Fruit fly (Drosophila melanogaster): ENCODE measurements around the gene CG17560.
A peak's percentile ranks its signal among the peaks of the same experiment; 100 is the strongest.

CG17560 gene

DNA sequence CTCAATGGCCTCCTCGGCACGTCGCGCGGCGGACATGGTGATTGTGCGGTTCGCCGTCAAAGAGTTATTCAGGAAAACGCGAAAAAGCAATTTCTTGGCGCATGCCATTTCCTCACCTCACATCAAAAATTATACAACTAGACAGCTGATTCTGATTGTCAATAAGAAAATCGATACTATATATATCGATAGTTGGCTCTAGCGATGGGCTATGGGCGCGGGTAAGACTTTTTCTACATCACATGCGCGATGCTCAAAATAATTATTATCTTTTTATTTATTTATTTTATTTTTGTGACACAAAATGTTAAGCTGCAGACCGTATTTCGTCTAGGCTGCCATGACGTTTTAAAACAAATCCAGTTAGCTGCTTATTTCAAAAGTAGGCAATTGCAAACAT, 3.5 kb upstream of the CG17560 start, which contains the start of gene CG10340 (continued):
- TF ChIP-seq CG11723 (GFP tag; optimal IDR thresholded peaks at IDR 0.05): no peak
- no peak for TF ChIP-seq Atf-2 (GFP tag; optimal IDR thresholded peaks at IDR 0.05)
- no peak for TF ChIP-seq NfI (GFP tag; optimal IDR thresholded peaks at IDR 0.05)
- TF ChIP-seq CG31224 (GFP tag; IDR thresholded peaks at IDR 0.05): no peak
- TF ChIP-seq Gug (GFP tag; IDR thresholded peaks at IDR 0.05): peak; percentile 25; the same call in 1 of the 4 replicates
- peak; percentile 85 for TF ChIP-seq knrl (GFP tag; IDR thresholded peaks at IDR 0.05; ENCODE audit: partially characterized antibody)
- no peak for TF ChIP-seq Usf (GFP tag; optimal IDR thresholded peaks at IDR 0.05)
- TF ChIP-seq CG10209 (GFP tag; optimal IDR thresholded peaks at IDR 0.05): no peak
- no peak for TF ChIP-seq lbe (GFP tag; optimal IDR thresholded peaks at IDR 0.05)
- no peak for TF ChIP-seq sd (tag; optimal IDR thresholded peaks at IDR 0.05)
- TF ChIP-seq CG11560 (tag; IDR thresholded peaks at IDR 0.05): no peak
- TF ChIP-seq Gsc (GFP tag; IDR thresholded peaks at IDR 0.05): no peak
- TF ChIP-seq Eip74EF (GFP tag; optimal IDR thresholded peaks at IDR 0.05): no peak
- peak; percentile 72 for TF ChIP-seq CG14860 (GFP tag; IDR thresholded peaks at IDR 0.05; ENCODE audit: partially characterized antibody)
- no peak for TF ChIP-seq oc (tag; optimal IDR thresholded peaks at IDR 0.05)
- TF ChIP-seq CG14667 (GFP tag; IDR thresholded peaks at IDR 0.05): no peak
- peak; percentile 53; the same call in 1 of the 3 replicates for TF ChIP-seq CG7963 (GFP tag; IDR thresholded peaks at IDR 0.05; ENCODE audit: partially characterized antibody)
- 0 out of 2 replicates have a peak, but pooled peaks have one; percentile 7 for TF ChIP-seq al (GFP tag; IDR thresholded peaks at IDR 0.05)
- no peak for TF ChIP-seq mld (GFP tag; IDR thresholded peaks at IDR 0.05; ENCODE audit: partially characterized antibody)
- TF ChIP-seq CG4707 (GFP tag; optimal IDR thresholded peaks at IDR 0.05): no peak
- no peak for TF ChIP-seq ftz-f1 (GFP tag; optimal IDR thresholded peaks at IDR 0.05)
- no peak for TF ChIP-seq en (GFP tag; optimal IDR thresholded peaks at IDR 0.05)
- no peak for TF ChIP-seq MTF-1 (GFP tag; optimal IDR thresholded peaks at IDR 0.05; ENCODE audit: borderline replicate concordance)
- TF ChIP-seq stwl (tag; optimal IDR thresholded peaks at IDR 0.05): peak; percentile 67
- no peak for TF ChIP-seq nom (GFP tag; optimal IDR thresholded peaks at IDR 0.05)
- TF ChIP-seq CG16813 (GFP tag; IDR thresholded peaks at IDR 0.05; ENCODE audit: partially characterized antibody): peak; percentile 80
- no peak for TF ChIP-seq esg (GFP tag; conservative IDR thresholded peaks at IDR 0.05)
- peak in 1 of 2 experiments; percentile 99 for TF ChIP-seq Pdp1 (GFP tag; optimal IDR thresholded peaks at IDR 0.05)
- TF ChIP-seq dm (GFP tag; optimal IDR thresholded peaks at IDR 0.05): peak; percentile 41
- no peak for TF ChIP-seq CG18619 (GFP tag; optimal IDR thresholded peaks at IDR 0.05)
- no peak for TF ChIP-seq ttk (GFP tag; IDR thresholded peaks at IDR 0.05)
- no peak for TF ChIP-seq Nf-YA (GFP tag; IDR thresholded peaks at IDR 0.05)
- TF ChIP-seq cato (GFP tag; optimal IDR thresholded peaks at IDR 0.05; ENCODE audit: borderline replicate concordance): no peak
- no peak for TF ChIP-seq NK7.1 (GFP tag; optimal IDR thresholded peaks at IDR 0.05)
- TF ChIP-seq jigr1 (GFP tag; IDR thresholded peaks at IDR 0.05): no peak
- TF ChIP-seq CG8924 (tag; optimal IDR thresholded peaks at IDR 0.05): no peak
- no peak for TF ChIP-seq CG17361 (GFP tag; IDR thresholded peaks at IDR 0.05)
- no peak for TF ChIP-seq twi (tag; optimal IDR thresholded peaks at IDR 0.05)
- no peak for TF ChIP-seq HLH54F (GFP tag; optimal IDR thresholded peaks at IDR 0.05)
- TF ChIP-seq HmgZ (tag; optimal IDR thresholded peaks at IDR 0.05): peak; percentile 6
- peak; percentile 51 for TF ChIP-seq CG14710 (tag; optimal IDR thresholded peaks at IDR 0.05)
- no peak for TF ChIP-seq tll (GFP tag; optimal IDR thresholded peaks at IDR 0.05)
- no peak for TF ChIP-seq CG10462 (GFP tag; optimal IDR thresholded peaks at IDR 0.05)
- TF ChIP-seq fu2 (GFP tag; optimal IDR thresholded peaks at IDR 0.05): no peak
- no peak for TF ChIP-seq CG3065 (GFP tag; optimal IDR thresholded peaks at IDR 0.05)
- TF ChIP-seq CG30020 (tag; optimal IDR thresholded peaks at IDR 0.05): no peak
- peak; percentile 43; the same call in 1 of the 3 replicates for TF ChIP-seq Dbx (GFP tag; IDR thresholded peaks at IDR 0.05)
- TF ChIP-seq Six4 (GFP tag; optimal IDR thresholded peaks at IDR 0.05): no peak
- TF ChIP-seq CG14965 (GFP tag; optimal IDR thresholded peaks at IDR 0.05; ENCODE audit: borderline replicate concordance): no peak
- no peak for TF ChIP-seq Dfd (GFP tag; optimal IDR thresholded peaks at IDR 0.05)
